Fruit fly (Drosophila melanogaster): Measurements from ENCODE around the gene pzg.

DNA sequence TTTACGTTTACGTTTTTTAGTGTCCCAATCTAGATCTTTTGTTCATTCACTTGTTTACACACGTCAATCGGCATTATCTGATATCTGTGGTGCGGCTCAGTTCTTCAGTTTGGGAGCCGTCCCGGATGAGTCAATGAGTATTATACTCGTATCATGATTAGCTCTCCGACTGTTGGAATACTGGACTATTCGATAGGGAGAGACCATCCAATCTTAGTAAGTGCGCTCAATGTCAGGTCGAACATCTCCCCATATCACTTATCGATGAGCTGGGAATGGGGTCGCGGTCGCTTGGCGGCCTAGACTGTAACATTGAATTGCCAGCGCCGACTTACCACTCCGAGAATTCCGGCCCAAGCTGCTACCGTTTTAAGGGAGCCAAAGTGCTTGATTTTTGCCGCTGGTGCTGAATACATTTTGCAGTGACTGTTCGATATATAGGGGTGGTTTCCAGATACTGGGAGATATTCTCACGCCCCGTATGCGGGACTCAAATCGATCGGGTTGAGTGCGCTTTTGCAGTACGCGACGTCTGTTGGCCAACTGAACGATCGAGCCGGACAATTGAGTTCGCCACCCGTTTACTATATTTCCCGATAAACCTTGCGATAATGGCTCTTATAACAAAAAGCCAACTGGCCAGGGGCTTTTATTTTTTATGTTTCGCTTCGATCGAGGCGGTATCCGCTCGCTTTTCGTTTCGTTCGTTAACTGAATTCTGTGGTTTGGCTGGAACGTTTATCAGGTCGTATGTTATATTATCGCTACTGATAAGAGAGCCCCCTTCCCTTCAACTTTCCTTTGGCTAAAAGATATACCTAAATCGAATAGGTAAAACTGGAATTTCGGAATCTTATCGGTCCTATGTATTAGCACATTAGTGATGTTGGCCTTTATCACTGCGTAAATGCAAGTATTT is 920 bp upstream of the pzg start:
- TF ChIP-seq CG8478 (optimal IDR thresholded peaks at IDR 0.05) (no peak), CTCF (optimal IDR thresholded peaks at IDR 0.05) (no peak)

All from S2 (cell line).